Fruit fly (Drosophila melanogaster): Measurements from ENCODE around the gene kirre.
A peak's percentile ranks its signal among the peaks of the same experiment; 100 is the strongest.

The kirre gene

dm6 chrX:2742067-2742466 is 1.9 kb downstream of the kirre start (continued):
- no peak for TF ChIP-seq acj6 (GFP tag; optimal IDR thresholded peaks at IDR 0.05)
- no peak for TF ChIP-seq cyc (GFP tag; optimal IDR thresholded peaks at IDR 0.05)
- no peak for TF ChIP-seq Blimp-1 (GFP tag; optimal IDR thresholded peaks at IDR 0.05)
- TF ChIP-seq fd85E (GFP tag; optimal IDR thresholded peaks at IDR 0.05) = no peak
- TF ChIP-seq CG34406 (GFP tag; optimal IDR thresholded peaks at IDR 0.05) = no peak
- no peak for TF ChIP-seq CG6854 (GFP tag; optimal IDR thresholded peaks at IDR 0.05)
- TF ChIP-seq CG6276 (GFP tag; optimal IDR thresholded peaks at IDR 0.05) = no peak
- no peak for TF ChIP-seq Sox14 (GFP tag; optimal IDR thresholded peaks at IDR 0.05)
- no peak for TF ChIP-seq Eip93F (GFP tag; optimal IDR thresholded peaks at IDR 0.05)
- TF ChIP-seq CG6792 (GFP tag; optimal IDR thresholded peaks at IDR 0.05) = no peak
- TF ChIP-seq net (GFP tag; optimal IDR thresholded peaks at IDR 0.05) = peak; percentile 16
- no peak for TF ChIP-seq CG8319 (GFP tag; optimal IDR thresholded peaks at IDR 0.05)
- no peak for TF ChIP-seq dac (GFP tag; optimal IDR thresholded peaks at IDR 0.05)
- no peak for TF ChIP-seq Smox (GFP tag; optimal IDR thresholded peaks at IDR 0.05)
- TF ChIP-seq Sox15 (GFP tag; optimal IDR thresholded peaks at IDR 0.05) = no peak
- TF ChIP-seq CG32006 (GFP tag; optimal IDR thresholded peaks at IDR 0.05) = no peak
- TF ChIP-seq Eip78C (GFP tag) = peak; percentile 34
- TF ChIP-seq Gug (GFP tag; IDR thresholded peaks at IDR 0.05) = no peak
- no peak for TF ChIP-seq Lpt (GFP tag; optimal IDR thresholded peaks at IDR 0.05)
- TF ChIP-seq Hr38 (GFP tag; optimal IDR thresholded peaks at IDR 0.05) = no peak
- TF ChIP-seq CG11294 (GFP tag; IDR thresholded peaks at IDR 0.05) = no peak
- peak; percentile 53 for TF ChIP-seq CG6808 (GFP tag; optimal IDR thresholded peaks at IDR 0.05)
- TF ChIP-seq Hr4 (GFP tag; optimal IDR thresholded peaks at IDR 0.05) = no peak
- peak; percentile 68; the same call in 2 of the 3 replicates for TF ChIP-seq CG6163 (GFP tag; IDR thresholded peaks at IDR 0.05)
- peak; percentile 68; the same call in 2 of the 3 replicates for TF ChIP-seq CG8119 (GFP tag; IDR thresholded peaks at IDR 0.05)
- TF ChIP-seq CG11902 (GFP tag; optimal IDR thresholded peaks at IDR 0.05) = no peak
- no peak for TF ChIP-seq spab (GFP tag; optimal IDR thresholded peaks at IDR 0.05)

- no peak for TF ChIP-seq spab (GFP tag; optimal IDR thresholded peaks at IDR 0.05)
- no peak for TF ChIP-seq CG8632 (GFP tag; optimal IDR thresholded peaks at IDR 0.05)
- TF ChIP-seq CG11762 (GFP tag; optimal IDR thresholded peaks at IDR 0.05; ENCODE audit: insufficient read depth) = no peak
- no peak for TF ChIP-seq CG15336 (GFP tag; IDR thresholded peaks at IDR 0.05)
- TF ChIP-seq CG8319 (GFP tag; optimal IDR thresholded peaks at IDR 0.05) = no peak
- no peak for TF ChIP-seq salr (GFP tag; optimal IDR thresholded peaks at IDR 0.05)
- peak; percentile 23; the same call in 1 of the 3 replicates for TF ChIP-seq CG8119 (GFP tag; IDR thresholded peaks at IDR 0.05)
- TF ChIP-seq CG9139 (GFP tag; optimal IDR thresholded peaks at IDR 0.05) = no peak
- TF ChIP-seq CG34406 (GFP tag; optimal IDR thresholded peaks at IDR 0.05) = peak; percentile 28
- TF ChIP-seq Eip75B (GFP tag; optimal IDR thresholded peaks at IDR 0.05) = no peak
- TF ChIP-seq Sox102F (GFP tag; optimal IDR thresholded peaks at IDR 0.05) = peak; percentile 24
- TF ChIP-seq CG32006 (GFP tag; optimal IDR thresholded peaks at IDR 0.05) = peak; percentile 48
- peak; percentile 26 for TF ChIP-seq cyc (GFP tag; optimal IDR thresholded peaks at IDR 0.05)
- TF ChIP-seq Hr39 (GFP tag; optimal IDR thresholded peaks at IDR 0.05) = peak; percentile 61
- peak; percentile 35 for TF ChIP-seq achi (GFP tag; optimal IDR thresholded peaks at IDR 0.05)
- peak; percentile 81 for TF ChIP-seq eg (GFP tag; IDR thresholded peaks at IDR 0.05)
- TF ChIP-seq acj6 (GFP tag; optimal IDR thresholded peaks at IDR 0.05) = peak; percentile 43
- TF ChIP-seq Ets96B (tag; optimal IDR thresholded peaks at IDR 0.05) = no peak
- no peak for TF ChIP-seq CG11902 (GFP tag; optimal IDR thresholded peaks at IDR 0.05)
- TF ChIP-seq Met (GFP tag; optimal IDR thresholded peaks at IDR 0.05) = peak; percentile 34
- no peak for TF ChIP-seq Lpt (GFP tag; optimal IDR thresholded peaks at IDR 0.05)
- TF ChIP-seq Eip78C (GFP tag) = peak; percentile 68
- TF ChIP-seq pdm3 (GFP tag; optimal IDR thresholded peaks at IDR 0.05) = peak; percentile 46
- no peak for TF ChIP-seq CG7368 (GFP tag; optimal IDR thresholded peaks at IDR 0.05)
- TF ChIP-seq ss (GFP tag; optimal IDR thresholded peaks at IDR 0.05) = no peak
- no peak for TF ChIP-seq CG6854 (GFP tag; optimal IDR thresholded peaks at IDR 0.05)
- no peak for TF ChIP-seq dac (GFP tag; optimal IDR thresholded peaks at IDR 0.05)
- peak; percentile 37 for TF ChIP-seq OdsH (GFP tag; optimal IDR thresholded peaks at IDR 0.05)
- no peak for TF ChIP-seq Hr38 (GFP tag; optimal IDR thresholded peaks at IDR 0.05)
- peak; percentile 50 for TF ChIP-seq Hr4 (GFP tag; optimal IDR thresholded peaks at IDR 0.05)
- no peak for TF ChIP-seq dsx (GFP tag; optimal IDR thresholded peaks at IDR 0.05; ENCODE audit: poor library complexity, severe bottlenecking)
- TF ChIP-seq CG10631 (GFP tag; optimal IDR thresholded peaks at IDR 0.05) = no peak
- TF ChIP-seq CG16779 (tag; optimal IDR thresholded peaks at IDR 0.05) = no peak
- no peak for TF ChIP-seq Blimp-1 (GFP tag; optimal IDR thresholded peaks at IDR 0.05)
- TF ChIP-seq Ets21C (GFP tag; optimal IDR thresholded peaks at IDR 0.05) = peak; percentile 23
- TF ChIP-seq CG6808 (GFP tag; optimal IDR thresholded peaks at IDR 0.05) = no peak
- no peak for TF ChIP-seq CG4318 (GFP tag; optimal IDR thresholded peaks at IDR 0.05)
- TF ChIP-seq CG31627 (GFP tag; optimal IDR thresholded peaks at IDR 0.05) = peak; percentile 51
Observed at dm6 chrX:2743020-2743419, 2.8 kb downstream of the kirre start.

Data from whole organism, prepupa.